Fruit fly (Drosophila melanogaster): ENCODE results near the gene vn.
A peak's percentile ranks its signal among the peaks of the same experiment; 100 is the strongest.

The vn gene

DNA sequence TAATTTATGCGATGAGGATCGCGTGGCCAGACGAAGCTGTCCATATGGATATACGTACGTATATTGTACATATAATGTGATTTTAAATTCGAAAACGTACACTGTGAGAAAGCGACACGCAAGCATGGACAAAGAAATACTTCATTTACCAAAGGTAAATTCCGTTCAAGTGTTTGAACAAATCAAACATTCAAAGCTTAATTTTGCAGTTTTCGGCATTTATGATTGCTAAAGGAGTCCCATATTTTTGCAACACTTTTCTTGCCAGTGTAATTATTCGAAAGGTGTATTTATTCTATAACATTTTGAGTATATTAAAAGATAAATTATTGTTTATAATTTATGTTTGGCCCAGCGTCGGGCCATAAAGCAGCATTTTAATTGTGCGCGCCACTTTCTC lies 26.2 kb downstream of the vn start (continued):
- TF ChIP-seq fu2 (GFP tag; optimal IDR thresholded peaks at IDR 0.05) = no peak
- peak; percentile 21 for TF ChIP-seq CG3281 (GFP tag; optimal IDR thresholded peaks at IDR 0.05)
- no peak for TF ChIP-seq CG32767 (GFP tag; IDR thresholded peaks at IDR 0.05)
- peak; percentile 33 for TF ChIP-seq ind (GFP tag; optimal IDR thresholded peaks at IDR 0.05)
- no peak for TF ChIP-seq pho (GFP tag; optimal IDR thresholded peaks at IDR 0.05)
- TF ChIP-seq Dek (tag; optimal IDR thresholded peaks at IDR 0.05) = no peak
- TF ChIP-seq her (GFP tag; optimal IDR thresholded peaks at IDR 0.05) = no peak

DNA sequence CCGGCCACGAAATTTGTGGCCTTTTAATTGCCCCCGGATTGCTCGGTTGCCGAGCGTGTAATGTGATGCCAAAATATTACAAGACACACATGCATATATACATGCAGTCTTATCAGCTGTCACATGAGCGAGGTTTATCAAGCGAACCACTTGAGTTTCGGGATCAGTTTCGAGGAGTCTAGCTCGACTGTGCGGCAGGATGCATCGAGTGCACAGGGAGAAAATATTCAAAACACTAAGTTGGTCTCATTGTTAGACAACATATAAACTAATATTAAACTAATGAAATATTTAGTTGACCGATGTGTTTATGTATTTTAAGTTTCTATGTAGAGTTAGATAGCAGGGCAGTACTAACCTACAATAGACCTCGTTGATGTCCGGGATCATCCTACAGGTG lies 28.3 kb downstream of the vn start:
- no peak for TF ChIP-seq Gug (GFP tag; IDR thresholded peaks at IDR 0.05)
- TF ChIP-seq Trl (optimal IDR thresholded peaks at IDR 0.05) = no peak
- no peak for TF ChIP-seq Trl (GFP tag; optimal IDR thresholded peaks at IDR 0.05)
- peak; percentile 69 for TF ChIP-seq dmrt11E (tag; optimal IDR thresholded peaks at IDR 0.05)
- no peak for TF ChIP-seq ci (GFP tag; IDR thresholded peaks at IDR 0.05)
- peak; percentile 34; the same call in 1 of the 3 replicates for TF ChIP-seq CG2199 (GFP tag; IDR thresholded peaks at IDR 0.05)
- no peak for TF ChIP-seq Lim3 (GFP tag; IDR thresholded peaks at IDR 0.05)
- peak; percentile 54 for TF ChIP-seq zf30C (GFP tag; optimal IDR thresholded peaks at IDR 0.05)

DNA sequence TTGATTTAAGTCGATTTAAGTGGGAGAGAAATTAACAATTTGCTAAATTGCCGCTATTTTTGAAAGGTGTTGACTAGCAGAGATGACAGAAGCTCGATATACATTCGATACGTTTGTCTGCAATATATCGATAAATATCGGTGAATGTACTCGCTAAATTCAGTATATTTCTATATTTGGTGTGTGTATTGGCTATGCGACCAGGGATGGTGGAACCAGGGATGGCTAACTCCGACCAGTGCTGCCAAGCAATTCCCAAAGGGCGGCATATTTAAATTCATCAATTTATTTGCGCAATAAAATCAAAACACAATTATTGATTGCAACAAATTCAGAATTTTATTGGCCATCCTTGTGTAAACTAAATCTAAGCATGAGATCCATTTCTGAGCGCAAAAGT lies 32.4 kb downstream of the vn start, which contains the start of gene mad2:
mad2 (minus strand) TSS at position 78 of the 400 bp plus-strand sequence.
- TF ChIP-seq CG4707 (GFP tag; optimal IDR thresholded peaks at IDR 0.05) = no peak
- no peak for TF ChIP-seq ase (GFP tag; IDR thresholded peaks at IDR 0.05)
- peak; percentile 69 for TF ChIP-seq CG3847 (GFP tag; IDR thresholded peaks at IDR 0.05)
- TF ChIP-seq fu2 (GFP tag; optimal IDR thresholded peaks at IDR 0.05) = no peak
- no peak for TF ChIP-seq H15 (GFP tag; IDR thresholded peaks at IDR 0.05)
- TF ChIP-seq CG4282 (GFP tag; optimal IDR thresholded peaks at IDR 0.05) = no peak
- peak; percentile 5 for TF ChIP-seq maf-S (GFP tag; optimal IDR thresholded peaks at IDR 0.05)
- TF ChIP-seq emc (GFP tag; optimal IDR thresholded peaks at IDR 0.05) = no peak
- no peak for TF ChIP-seq CG11723 (GFP tag; optimal IDR thresholded peaks at IDR 0.05)
- TF ChIP-seq Drgx (GFP tag; IDR thresholded peaks at IDR 0.05) = no peak
- no peak for TF ChIP-seq sqz (GFP tag; optimal IDR thresholded peaks at IDR 0.05)
- TF ChIP-seq trh (GFP tag; optimal IDR thresholded peaks at IDR 0.05) = no peak
- no peak for TF ChIP-seq Dfd (GFP tag; optimal IDR thresholded peaks at IDR 0.05)
- no peak for TF ChIP-seq run (tag; optimal IDR thresholded peaks at IDR 0.05)
- TF ChIP-seq Nf-YA (GFP tag; IDR thresholded peaks at IDR 0.05) = no peak
- no peak for TF ChIP-seq CG32772 (GFP tag; IDR thresholded peaks at IDR 0.05)
- TF ChIP-seq ap (GFP tag; IDR thresholded peaks at IDR 0.05) = no peak
- TF ChIP-seq sim (GFP tag; IDR thresholded peaks at IDR 0.05) = no peak
- TF ChIP-seq tio (GFP tag; optimal IDR thresholded peaks at IDR 0.05) = no peak
- TF ChIP-seq sna (GFP tag; IDR thresholded peaks at IDR 0.05; ENCODE audit: partially characterized antibody) = peak; percentile 53; the same call in 1 of the 2 replicates
- TF ChIP-seq grn (GFP tag; optimal IDR thresholded peaks at IDR 0.05) = no peak
- no peak for TF ChIP-seq nom (GFP tag; optimal IDR thresholded peaks at IDR 0.05)
- no peak for TF ChIP-seq CG31224 (GFP tag; IDR thresholded peaks at IDR 0.05)
- 0 out of 2 replicates have a peak, but pooled peaks have one; percentile 38 for TF ChIP-seq sob (GFP tag; IDR thresholded peaks at IDR 0.05)
- peak; percentile 44 for TF ChIP-seq chn (GFP tag; optimal IDR thresholded peaks at IDR 0.05)
- TF ChIP-seq CG12299 (tag; optimal IDR thresholded peaks at IDR 0.05) = peak; percentile 15
- peak; percentile 85 for TF ChIP-seq CG15479 (GFP tag; optimal IDR thresholded peaks at IDR 0.05)
- no peak for TF ChIP-seq CG6765 (GFP tag; optimal IDR thresholded peaks at IDR 0.05)
- TF ChIP-seq Blimp-1 (GFP tag; optimal IDR thresholded peaks at IDR 0.05) = no peak
- TF ChIP-seq CG4360 (GFP tag; IDR thresholded peaks at IDR 0.05) = no peak
- no peak for TF ChIP-seq CG18476 (GFP tag; optimal IDR thresholded peaks at IDR 0.05)
- TF ChIP-seq CG5245 (GFP tag; optimal IDR thresholded peaks at IDR 0.05) = no peak
- TF ChIP-seq odd (GFP tag; optimal IDR thresholded peaks at IDR 0.05) = no peak
- TF ChIP-seq CG6791 (GFP tag; IDR thresholded peaks at IDR 0.05; ENCODE audit: partially characterized antibody) = peak; percentile 74
- TF ChIP-seq dm (GFP tag; optimal IDR thresholded peaks at IDR 0.05) = no peak
- TF ChIP-seq CG17361 (GFP tag; IDR thresholded peaks at IDR 0.05) = no peak

Measured in whole organism, embryonic.